Fruit fly (Drosophila melanogaster): ENCODE measurements around the gene CG7044.

Gene CG7044

DNA sequence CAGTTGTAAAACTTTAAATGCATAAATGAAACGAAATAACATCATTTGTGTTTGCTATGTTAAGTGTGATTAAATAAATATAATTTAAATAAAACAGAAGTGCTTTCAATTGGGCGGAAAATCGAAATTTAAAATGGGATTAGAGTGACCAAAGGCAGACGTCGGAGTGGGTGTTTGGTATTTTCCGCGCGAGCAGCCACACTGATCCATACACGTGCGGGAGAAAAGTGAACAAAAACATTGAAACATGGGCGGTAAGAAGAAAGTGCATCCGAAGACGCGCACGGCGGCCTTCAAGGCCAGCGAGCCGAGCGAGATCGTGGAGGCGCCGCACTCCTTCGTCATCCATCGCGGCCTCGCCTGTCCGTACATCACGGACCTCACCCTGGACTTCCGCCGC is 14.5 kb upstream of the CG7044 start, which contains the start of gene ppan (continued):
- TF ChIP-seq ro (GFP tag; IDR thresholded peaks at IDR 0.05): no peak
- TF ChIP-seq CG4424 (GFP tag; optimal IDR thresholded peaks at IDR 0.05): no peak
- no peak for TF ChIP-seq Dip3 (GFP tag; optimal IDR thresholded peaks at IDR 0.05)
- TF ChIP-seq CG10431 (GFP tag; optimal IDR thresholded peaks at IDR 0.05): no peak
- TF ChIP-seq vvl (GFP tag; IDR thresholded peaks at IDR 0.05): 0 out of 2 replicates have a peak, but pooled peaks have one; percentile 8
- TF ChIP-seq CG18619 (GFP tag; optimal IDR thresholded peaks at IDR 0.05): no peak
- TF ChIP-seq bigmax (GFP tag; optimal IDR thresholded peaks at IDR 0.05): no peak
- peak; percentile 91 for TF ChIP-seq E2f2 (GFP tag; IDR thresholded peaks at IDR 0.05)
- no peak for TF ChIP-seq tx (GFP tag; optimal IDR thresholded peaks at IDR 0.05)
- no peak for TF ChIP-seq Blimp-1 (GFP tag; optimal IDR thresholded peaks at IDR 0.05)
- TF ChIP-seq Drgx (GFP tag; IDR thresholded peaks at IDR 0.05): no peak
- TF ChIP-seq GATAe (GFP tag; conservative IDR thresholded peaks at IDR 0.05): no peak
- no peak for TF ChIP-seq Rx (GFP tag; IDR thresholded peaks at IDR 0.05)
- peak; percentile 28 for TF ChIP-seq phol (tag; optimal IDR thresholded peaks at IDR 0.05)
- TF ChIP-seq CG17385 (GFP tag; optimal IDR thresholded peaks at IDR 0.05): no peak
- TF ChIP-seq pan (optimal IDR thresholded peaks at IDR 0.05): no peak
- no peak for TF ChIP-seq pan (GFP tag; optimal IDR thresholded peaks at IDR 0.05 in 1 of 2, IDR thresholded peaks at IDR 0.05 in 1 of 2)
- peak; percentile 16 for TF ChIP-seq CG4617 (GFP tag; optimal IDR thresholded peaks at IDR 0.05; ENCODE audit: borderline replicate concordance)
- TF ChIP-seq CG13624 (GFP tag; optimal IDR thresholded peaks at IDR 0.05): no peak
- peak; percentile 8 for TF ChIP-seq CG2712 (tag; optimal IDR thresholded peaks at IDR 0.05)
- TF ChIP-seq CG18476 (GFP tag; optimal IDR thresholded peaks at IDR 0.05): no peak
- no peak for TF ChIP-seq CG12236 (GFP tag; optimal IDR thresholded peaks at IDR 0.05)
- no peak for TF ChIP-seq CG15601 (tag; optimal IDR thresholded peaks at IDR 0.05)
- TF ChIP-seq Ptx1 (GFP tag; IDR thresholded peaks at IDR 0.05): no peak
- TF ChIP-seq fd3F (GFP tag; optimal IDR thresholded peaks at IDR 0.05): no peak
- TF ChIP-seq ap (GFP tag; IDR thresholded peaks at IDR 0.05): no peak
- peak; percentile 46 for TF ChIP-seq ssp (GFP tag; IDR thresholded peaks at IDR 0.05)
- TF ChIP-seq tio (GFP tag; optimal IDR thresholded peaks at IDR 0.05): no peak
- no peak for TF ChIP-seq psq (GFP tag; optimal IDR thresholded peaks at IDR 0.05)
- TF ChIP-seq Med (GFP tag): peak; percentile 70
- TF ChIP-seq ewg (GFP tag; optimal IDR thresholded peaks at IDR 0.05): no peak
- TF ChIP-seq twi (tag; optimal IDR thresholded peaks at IDR 0.05): no peak
- TF ChIP-seq gfzf (GFP tag; optimal IDR thresholded peaks at IDR 0.05): peak; percentile 85
- TF ChIP-seq repo (GFP tag; optimal IDR thresholded peaks at IDR 0.05): no peak
- peak; percentile 66 for TF ChIP-seq ftz-f1 (GFP tag; optimal IDR thresholded peaks at IDR 0.05)
- TF ChIP-seq wdn (GFP tag; IDR thresholded peaks at IDR 0.05): no peak
- no peak for TF ChIP-seq br (optimal IDR thresholded peaks at IDR 0.05)
- no peak for TF ChIP-seq CG10565 (GFP tag; optimal IDR thresholded peaks at IDR 0.05)
- TF ChIP-seq CG17328 (GFP tag; IDR thresholded peaks at IDR 0.05): no peak
- TF ChIP-seq Dbx (GFP tag; IDR thresholded peaks at IDR 0.05): 0 out of 3 replicates have a peak, but pooled peaks have one; percentile 10
- peak; percentile 36; the same call in 1 of the 2 replicates for TF ChIP-seq amos (GFP tag; IDR thresholded peaks at IDR 0.05; ENCODE audit: partially characterized antibody)
- TF ChIP-seq CG34422 (GFP tag; IDR thresholded peaks at IDR 0.05): peak; percentile 77; the same call in 2 of the 3 replicates
- no peak for TF ChIP-seq esg (GFP tag; conservative IDR thresholded peaks at IDR 0.05)
- TF ChIP-seq MBD-R2 (GFP tag; IDR thresholded peaks at IDR 0.05): peak; percentile 82
- TF ChIP-seq mam (GFP tag; optimal IDR thresholded peaks at IDR 0.05): no peak
- no peak for TF ChIP-seq CG4820 (GFP tag; optimal IDR thresholded peaks at IDR 0.05)
- no peak for TF ChIP-seq CG32767 (GFP tag; IDR thresholded peaks at IDR 0.05)
- TF ChIP-seq Chrac-16 (GFP tag; optimal IDR thresholded peaks at IDR 0.05): no peak
- no peak for TF ChIP-seq CG31441 (GFP tag; IDR thresholded peaks at IDR 0.05)
- peak; percentile 33 for TF ChIP-seq trem (tag; optimal IDR thresholded peaks at IDR 0.05)
- TF ChIP-seq Hr51 (GFP tag; optimal IDR thresholded peaks at IDR 0.05): no peak
- no peak for TF ChIP-seq Fer3 (tag; optimal IDR thresholded peaks at IDR 0.05)
- TF ChIP-seq insv (GFP tag; optimal IDR thresholded peaks at IDR 0.05): no peak
